Fruit fly (Drosophila melanogaster) whole organism, pupa: ENCODE data around the gene Acp26Ab.

ENCODE experiments used
- CG10348 ChIP-seq: fragments of 200-800 bp; sonication (Bioruptor generic); IDR thresholded peaks from 2 replicates; pipeline ENCODE4 v1.3.6; 2022; ENCODE audit warnings: missing biosample characterization, missing genetic modification characterization
- CG12605 ChIP-seq: fragments of 200-800 bp; sonication (Bioruptor generic); IDR thresholded peaks from 2 replicates; pipeline ENCODE4 v1.3.6; 2022; ENCODE audit warnings: missing biosample characterization, missing genetic modification characterization
- CG13204 ChIP-seq: fragments of 200-800 bp; sonication (Bioruptor generic); optimal IDR thresholded peaks from 2 replicates; lab custom pipeline; 2018; ENCODE audit warnings: missing biosample characterization, mild to moderate bottlenecking, missing genetic modification characterization, moderate library complexity
- CG14655 ChIP-seq: fragments of 200-800 bp; sonication (Bioruptor generic); optimal IDR thresholded peaks from 3 replicates; lab custom pipeline; 2017; ENCODE audit warnings: mild to moderate bottlenecking, missing biosample characterization, missing genetic modification reagents, missing genetic modification characterization
- CG15710 ChIP-seq: fragments of 200-800 bp; sonication (Bioruptor generic); optimal IDR thresholded peaks from 2 replicates; lab custom pipeline; 2018; ENCODE audit warnings: missing biosample characterization, mild to moderate bottlenecking, missing genetic modification characterization, moderate library complexity
- CG17806 ChIP-seq: fragments of 200-800 bp; sonication (Bioruptor generic); optimal IDR thresholded peaks from 2 replicates; lab custom pipeline; 2018; ENCODE audit warnings: missing biosample characterization, mild to moderate bottlenecking, missing genetic modification characterization, moderate library complexity
- CG32121 ChIP-seq: fragments of 200-800 bp; sonication (Bioruptor generic); IDR thresholded peaks from 2 replicates; pipeline ENCODE4 v1.3.6; 2022; ENCODE audit warnings: missing biosample characterization, missing genetic modification characterization
- CG4496 ChIP-seq: fragments of 200-800 bp; sonication (Bioruptor generic); IDR thresholded peaks from 3 replicates; pipeline ENCODE4 v1.3.6; 2022; ENCODE audit warnings: missing biosample characterization, missing genetic modification characterization
- CG8159 ChIP-seq: fragments of 200-800 bp; sonication (Bioruptor generic); optimal IDR thresholded peaks from 3 replicates; lab custom pipeline; 2018; ENCODE audit warnings: missing biosample characterization, mild to moderate bottlenecking, missing genetic modification characterization, moderate library complexity
- CG8301 ChIP-seq: fragments of 200-800 bp; sonication (Bioruptor generic); optimal IDR thresholded peaks from 2 replicates; lab custom pipeline; 2018; ENCODE audit warnings: missing biosample characterization, mild to moderate bottlenecking, missing genetic modification characterization
- CG9948 ChIP-seq: fragments of 200-800 bp; sonication (Bioruptor generic); optimal IDR thresholded peaks from 2 replicates; lab custom pipeline; 2018; ENCODE audit warnings: missing biosample characterization, mild to moderate bottlenecking, missing genetic modification characterization, moderate library complexity
- D1 ChIP-seq: fragments of 200-800 bp; sonication (Bioruptor generic); optimal IDR thresholded peaks from 2 replicates; lab custom pipeline; 2018; ENCODE audit warnings: missing biosample characterization, mild to moderate bottlenecking, missing genetic modification characterization, moderate library complexity
- EcR ChIP-seq: fragments of 200-800 bp; sonication (Bioruptor generic); optimal IDR thresholded peaks from 3 replicates; lab custom pipeline; 2019; ENCODE audit warnings: missing biosample characterization, missing genetic modification characterization, mild to moderate bottlenecking, moderate library complexity, missing genetic modification reagents
- Ets98B ChIP-seq: fragments of 200-800 bp; sonication (Bioruptor generic); IDR thresholded peaks from 2 replicates; pipeline ENCODE4 v1.3.6; 2022; ENCODE audit warnings: missing biosample characterization, missing genetic modification characterization
- Pif1B ChIP-seq: fragments of 200-800 bp; sonication (Bioruptor generic); optimal IDR thresholded peaks from 3 replicates; lab custom pipeline; 2016; ENCODE audit warnings: missing biosample characterization, missing genetic modification characterization
- Snoo ChIP-seq: fragments of 200-800 bp; sonication (Bioruptor generic); optimal IDR thresholded peaks from 3 replicates; lab custom pipeline; 2017; ENCODE audit warnings: missing biosample characterization, mild to moderate bottlenecking, missing genetic modification characterization, inconsistent platforms
- fd96Ca ChIP-seq: fragments of 200-800 bp; sonication (Bioruptor generic); IDR thresholded peaks from 3 replicates; pipeline ENCODE4 v1.3.6; 2022; ENCODE audit warnings: missing biosample characterization, missing genetic modification characterization
- gl ChIP-seq: fragments of 200-800 bp; sonication (Bioruptor generic); optimal IDR thresholded peaks from 2 replicates; lab custom pipeline; 2018; ENCODE audit warnings: missing biosample characterization, mild to moderate bottlenecking, missing genetic modification characterization
- rn ChIP-seq: fragments of 200-800 bp; sonication (Bioruptor generic); IDR thresholded peaks from 2 replicates; pipeline ENCODE4 v1.3.6; 2022; ENCODE audit warnings: missing biosample characterization, missing genetic modification characterization

Acp26Ab gene

DNA sequence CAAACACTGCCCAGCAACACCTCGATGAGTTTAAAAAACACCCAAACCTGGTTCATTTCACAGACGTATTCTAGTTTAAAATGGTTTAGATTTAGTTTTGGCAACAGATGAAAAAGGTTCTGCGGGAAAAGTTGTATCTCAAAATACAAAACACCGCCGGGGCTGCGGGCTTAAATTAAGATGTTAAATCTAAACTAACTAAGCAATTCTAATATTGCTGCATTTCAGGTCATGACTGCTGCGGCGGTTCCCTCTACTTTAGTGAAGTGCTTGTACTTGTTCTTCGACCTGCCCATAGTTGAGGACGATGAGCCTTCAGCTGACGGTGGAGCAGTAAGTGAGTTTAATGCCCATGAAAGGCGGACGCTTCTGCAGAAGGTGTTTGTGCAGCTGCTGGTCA lies 17.5 kb upstream of the Acp26Ab start, which contains the start of gene CG14000:
CG14000 (minus strand) TSS at position 101 of the 400 bp plus-strand sequence.
- TF ChIP-seq CG14655 (GFP tag; lab: Kevin White, UChicago) = no peak
- no peak for TF ChIP-seq CG32121 (GFP tag; lab: Robert Waterston, UW)
- no peak for TF ChIP-seq gl
- no peak for TF ChIP-seq D1 (tag; lab: Kevin White, UChicago)
- no peak for TF ChIP-seq Pif1B
- no peak for TF ChIP-seq fd96Ca (GFP tag; lab: Robert Waterston, UW)
- no peak for TF ChIP-seq CG10348 (GFP tag; lab: Robert Waterston, UW)
- no peak for TF ChIP-seq rn (GFP tag; lab: Robert Waterston, UW)
- no peak for TF ChIP-seq CG13204
- TF ChIP-seq CG9948 = no peak
- TF ChIP-seq CG12605 = no peak

DNA sequence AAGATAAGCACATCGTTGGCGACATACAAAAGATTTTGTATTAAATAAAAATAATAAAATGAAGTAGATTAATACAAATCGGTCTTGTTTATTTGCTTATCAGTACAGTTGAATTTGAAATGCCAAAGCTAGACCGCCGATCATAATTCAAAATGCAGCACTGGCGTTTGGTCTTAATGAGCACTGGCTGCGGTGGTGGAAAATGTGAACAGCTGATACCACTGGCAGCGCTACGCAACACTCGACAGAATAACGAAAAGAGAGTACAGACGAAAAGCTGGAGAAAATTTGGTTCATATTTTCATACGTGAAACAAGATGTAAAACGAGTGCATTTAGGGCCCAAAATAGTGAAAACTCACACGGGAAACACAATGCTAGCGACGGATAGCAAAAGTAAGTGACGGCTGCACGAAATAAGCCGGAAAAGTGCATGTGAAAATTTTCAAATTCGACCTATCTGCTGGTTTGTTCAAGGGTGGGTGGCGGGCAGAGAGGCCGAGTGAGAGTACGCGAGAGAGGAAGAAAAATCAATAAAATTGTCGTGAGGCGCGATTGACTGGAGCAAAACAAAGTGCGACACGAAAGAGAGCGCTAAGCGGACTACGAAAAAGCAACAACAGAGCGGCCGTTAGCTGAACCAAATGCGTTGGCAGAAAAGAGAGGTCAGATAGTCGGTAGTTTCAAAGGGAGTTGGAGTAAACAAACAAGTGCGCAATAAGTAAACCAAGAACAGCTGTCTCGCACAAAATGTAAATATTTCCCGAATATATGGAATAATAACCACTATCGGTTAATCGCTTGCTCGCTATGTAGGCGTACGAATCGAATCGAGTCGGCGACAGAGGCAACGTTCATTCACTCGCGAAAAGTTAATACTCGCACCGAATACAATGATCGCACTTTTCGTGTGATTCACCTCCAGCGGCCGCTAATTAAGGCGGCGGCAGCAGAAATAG lies 14.5 kb upstream of the Acp26Ab start, which contains the start of gene bchs:
bchs (plus strand) TSS at position 277 of the 958 bp plus-strand sequence.
- peak; percentile 0 for TF ChIP-seq CG13204
- peak; percentile 21 for TF ChIP-seq Pif1B
- TF ChIP-seq CG32121 (GFP tag; lab: Robert Waterston, UW) = 0 out of 2 replicates have a peak, but pooled peaks have one; percentile 12
- TF ChIP-seq CG10348 (GFP tag; lab: Robert Waterston, UW) = no peak
- peak; percentile 60 for TF ChIP-seq EcR
- TF ChIP-seq CG17806 (tag; lab: Kevin White, UChicago) = no peak
- TF ChIP-seq CG12605 = peak; percentile 45; the same call in 1 of the 2 replicates

dm6 chr2L:5904585-5904984 lies 11.9 kb upstream of the Acp26Ab start, which contains the start of gene CG9021:
Gene CG9021 (minus strand): TSS chr2L:5904689.
- TF ChIP-seq Snoo (tag; lab: Kevin White, UChicago) = peak; percentile 27
- TF ChIP-seq CG10348 (GFP tag; lab: Robert Waterston, UW) = no peak

dm6 chr2L:5902898-5903297 lies 10.2 kb upstream of the Acp26Ab start:
- TF ChIP-seq D1 (tag; lab: Kevin White, UChicago) = no peak
- TF ChIP-seq Ets98B (GFP tag; lab: Robert Waterston, UW) = no peak
- no peak for TF ChIP-seq CG9948
- no peak for TF ChIP-seq rn (GFP tag; lab: Robert Waterston, UW)
- no peak for TF ChIP-seq CG8159 (tag; lab: Kevin White, UChicago)
- no peak for TF ChIP-seq CG4496 (GFP tag; lab: Robert Waterston, UW)
- no peak for TF ChIP-seq CG14655 (GFP tag; lab: Kevin White, UChicago)
- TF ChIP-seq, all 21 proteins: peak for 0

DNA sequence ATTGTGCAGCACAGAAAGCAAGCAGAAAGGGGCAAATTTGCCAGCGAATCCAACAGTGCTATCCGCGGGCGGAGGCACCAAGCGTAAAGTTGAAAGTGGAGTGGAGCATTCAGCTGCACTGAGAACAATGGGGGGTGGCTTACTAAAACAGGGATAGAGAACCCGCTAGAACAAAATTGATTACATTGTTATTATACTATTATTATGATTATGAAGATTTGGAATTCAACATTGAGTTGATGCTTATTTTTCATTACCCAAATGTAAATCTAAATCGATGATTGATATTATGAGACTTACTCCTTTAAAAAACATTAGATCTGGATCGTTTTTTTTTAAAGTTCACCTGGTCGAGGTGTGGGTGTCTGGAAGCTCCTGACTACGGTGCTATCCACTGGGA lies 8.9 kb upstream of the Acp26Ab start:
- TF ChIP-seq CG14655 (GFP tag; lab: Kevin White, UChicago) (peak; percentile 67), EcR (no peak), Ets98B (GFP tag; lab: Robert Waterston, UW) (no peak), CG32121 (GFP tag; lab: Robert Waterston, UW) (no peak), Pif1B (no peak), CG4496 (GFP tag; lab: Robert Waterston, UW) (0 out of 3 replicates have a peak, but pooled peaks have one; percentile 38), CG9948 (peak; percentile 19), CG8301 (tag; lab: Kevin White, UChicago) (peak; percentile 60), gl (no peak)

DNA sequence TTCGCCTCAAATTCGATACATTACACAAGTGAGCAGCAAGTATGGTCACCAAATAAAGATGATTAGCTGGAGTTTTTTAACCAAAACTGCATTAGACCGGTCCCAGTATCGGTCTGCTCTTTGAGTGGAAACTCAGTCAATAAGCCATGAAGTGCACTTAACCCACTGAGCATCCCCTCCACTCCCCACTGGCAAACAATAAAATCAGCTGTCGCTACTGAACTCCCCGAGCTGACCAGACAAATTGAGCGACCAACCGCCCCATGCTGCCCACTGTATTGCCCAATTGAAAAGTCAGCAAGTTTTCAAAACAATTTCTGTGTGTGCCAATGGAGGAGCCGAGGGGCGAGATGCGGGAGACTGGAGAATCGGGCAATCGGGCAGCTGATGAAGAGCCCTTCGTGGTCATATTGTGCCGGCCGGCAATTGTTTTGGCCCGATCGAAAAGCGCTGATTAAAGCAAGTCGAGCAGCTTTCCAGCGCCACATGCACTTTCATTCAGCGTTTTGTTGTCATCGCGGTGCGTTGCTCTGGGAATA lies 6.6 kb upstream of the Acp26Ab start:
- TF ChIP-seq EcR = no peak
- peak; percentile 21 for TF ChIP-seq CG14655 (GFP tag; lab: Kevin White, UChicago)
- no peak for TF ChIP-seq rn (GFP tag; lab: Robert Waterston, UW)
- no peak for TF ChIP-seq gl
- no peak for TF ChIP-seq CG9948
- no peak for TF ChIP-seq Ets98B (GFP tag; lab: Robert Waterston, UW)
- TF ChIP-seq CG8301 (tag; lab: Kevin White, UChicago) = no peak
- 0 out of 3 replicates have a peak, but pooled peaks have one; percentile 26 for TF ChIP-seq CG4496 (GFP tag; lab: Robert Waterston, UW)
- no peak for TF ChIP-seq CG8159 (tag; lab: Kevin White, UChicago)

DNA sequence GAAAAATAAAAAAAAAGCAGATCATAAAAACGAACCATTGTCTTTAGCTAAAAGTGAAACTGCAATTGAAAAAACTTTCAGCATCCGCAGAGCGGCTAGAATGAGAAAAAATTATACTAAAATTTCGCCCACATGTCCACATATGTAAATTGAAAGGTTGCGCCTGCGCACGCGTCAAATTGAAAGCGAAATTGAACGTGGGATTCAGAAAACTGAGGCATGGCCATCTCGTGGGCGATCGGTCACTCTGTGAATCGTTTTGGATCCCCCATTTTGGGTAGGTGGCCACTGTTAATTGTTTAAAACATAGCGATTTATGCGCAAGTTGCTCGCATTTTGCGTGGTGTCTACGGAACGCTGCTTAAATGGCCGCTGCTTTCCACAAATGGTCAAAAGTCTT lies 1.9 kb upstream of the Acp26Ab start:
- TF ChIP-seq CG15710 = no peak
- no peak for TF ChIP-seq CG17806 (tag; lab: Kevin White, UChicago)
- TF ChIP-seq CG8159 (tag; lab: Kevin White, UChicago) = no peak
- TF ChIP-seq Pif1B = no peak
- no peak for TF ChIP-seq CG12605
- TF ChIP-seq D1 (tag; lab: Kevin White, UChicago) = no peak
- no peak for TF ChIP-seq EcR
- TF ChIP-seq Ets98B (GFP tag; lab: Robert Waterston, UW) = no peak
